Fruit fly (Drosophila melanogaster) Kc167 (cell line): ENCODE measurements around the gene Dref.

Source experiments
- Sin3A ChIP-seq: fragments of >200 bp; optimal IDR thresholded peaks from 2 replicates; lab custom pipeline; 2018; ENCODE audit warnings: missing external identifiers
- insv ChIP-seq: fragments of >200 bp; optimal IDR thresholded peaks from 3 replicates; lab custom pipeline; 2018; ENCODE audit warnings: missing external identifiers
- ttk ChIP-seq: sonication (Bioruptor generic); optimal IDR thresholded peaks from 2 replicates; lab custom pipeline; 2017; ENCODE audit warnings: missing external identifiers

DNA sequence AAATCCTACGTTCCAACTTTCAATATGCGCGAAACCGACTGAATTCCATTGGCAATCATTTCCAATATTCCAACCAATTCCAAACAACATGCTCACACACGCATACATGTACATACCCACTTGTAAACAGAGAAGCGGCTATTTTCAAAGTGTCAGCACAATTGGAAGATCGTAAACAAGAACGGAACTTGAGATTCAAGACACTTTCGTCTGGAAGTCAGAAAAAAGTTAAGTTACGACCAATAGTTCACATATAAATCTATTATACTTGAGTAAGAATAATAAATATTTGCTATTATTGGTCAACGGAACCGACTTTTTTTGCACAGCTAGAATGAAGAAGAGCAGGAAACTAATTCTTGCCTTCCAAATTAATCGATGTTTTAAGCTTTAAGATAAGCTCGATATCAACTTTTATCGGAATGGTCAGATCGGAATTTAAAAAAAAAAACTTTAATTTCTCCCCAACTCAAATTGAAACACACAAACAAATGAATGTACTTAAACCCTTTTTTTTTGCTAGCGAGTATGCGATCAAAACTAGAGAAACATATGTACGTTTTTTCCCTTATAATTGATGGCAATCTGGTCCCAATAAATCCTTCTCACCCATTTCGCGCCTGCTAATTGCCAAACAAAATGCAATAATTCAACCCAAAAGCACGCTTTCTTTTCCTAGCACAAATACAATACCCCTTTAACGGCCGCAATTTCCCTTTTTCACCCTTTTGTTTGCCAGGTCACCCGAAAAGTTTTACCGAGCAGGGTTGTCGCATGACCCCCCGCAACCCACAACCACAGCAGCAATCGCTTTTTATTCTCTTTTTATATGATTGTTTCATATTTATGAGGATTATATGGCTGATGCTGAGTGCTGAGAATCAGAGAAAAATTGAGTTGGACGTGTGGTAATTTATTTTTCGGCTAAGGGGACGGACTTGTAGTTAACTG lies 35.7 kb upstream of the Dref start, which contains the start of the genes CG31875 and SoYb:
- TF ChIP-seq insv (lab: Kevin White, UChicago) (no peak), Sin3A (lab: Kevin White, UChicago) (no peak), ttk (no peak)
